Fruit fly (Drosophila melanogaster) whole organism, larva: Measurements from ENCODE around the gene mTor.

ENCODE experiments used
- noc ChIP-seq: fragments of 200-800 bp; sonication (Bioruptor generic); optimal IDR thresholded peaks from 3 replicates; lab custom pipeline; 2019; ENCODE audit warnings: missing biosample characterization, mild to moderate bottlenecking, missing genetic modification characterization, moderate library complexity

The mTor gene

dm6 chr2L:13028923-13029322 is 24.6 kb downstream of the mTor start:
- no peak for TF ChIP-seq noc (tag; lab: Kevin White, UChicago)

- no peak for TF ChIP-seq noc (tag; lab: Kevin White, UChicago)
These were observed 31.5 kb downstream of the mTor start for dm6 chr2L:13035687-13036185.

DNA sequence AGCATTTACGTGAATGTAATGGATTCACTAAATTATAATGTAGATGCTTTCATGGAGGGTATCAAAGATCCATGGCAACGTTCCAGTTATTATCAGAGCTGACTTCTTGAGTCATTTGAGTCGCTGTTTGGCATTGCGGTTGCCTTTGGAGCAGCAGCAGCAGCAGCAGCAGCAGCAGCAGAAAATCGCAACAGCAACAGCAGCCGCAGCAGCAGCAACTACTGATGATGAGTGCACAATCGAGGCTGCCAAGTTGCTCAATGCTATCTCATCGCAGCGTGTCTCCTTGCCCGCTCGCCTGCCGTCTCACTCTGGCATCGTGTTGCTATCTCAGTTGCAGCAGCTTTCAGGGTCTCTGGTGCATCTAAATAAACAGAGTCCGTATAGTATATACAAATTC is 38.1 kb downstream of the mTor start:
- no peak for TF ChIP-seq noc (tag; lab: Kevin White, UChicago)

- TF ChIP-seq noc (tag; lab: Kevin White, UChicago) = no peak
These were observed 39.9 kb downstream of the mTor start for dm6 chr2L:13044135-13044534.

dm6 chr2L:13045924-13046323 is 41.6 kb downstream of the mTor start:
- no peak for TF ChIP-seq noc (tag; lab: Kevin White, UChicago)

dm6 chr2L:13049136-13049535 is 44.9 kb downstream of the mTor start:
- no peak for TF ChIP-seq noc (tag; lab: Kevin White, UChicago)

- TF ChIP-seq noc (tag; lab: Kevin White, UChicago) = no peak
These were observed 51.7 kb downstream of the mTor start for dm6 chr2L:13056022-13056421.

dm6 chr2L:13060037-13060537 is 55.8 kb downstream of the mTor start, which contains the start of gene CG9932:
Gene CG9932 (minus strand): TSS chr2L:13060140.
- TF ChIP-seq noc (tag; lab: Kevin White, UChicago) = no peak
